Worm (Caenorhabditis elegans) whole organism, L2 larva: ENCODE measurements around the gene F08A7.1.

Experiments
- ZK546.5 ChIP-seq: sonication (generic microtip); optimal IDR thresholded peaks from 2 replicates; lab custom pipeline; 2017; ENCODE audit warnings: missing biosample characterization, missing genetic modification characterization
- mdl-1 ChIP-seq, 2 experiments: fragments of 150-350 bp in 1 of 2; sonication (generic microtip) in 1 of 2; optimal IDR thresholded peaks; 2 replicates each; lab custom pipeline; 2017; ENCODE audit warnings: missing biosample characterization in 2 of 2, missing genetic modification characterization in 2 of 2
- nhr-12 ChIP-seq: fragments of 150-350 bp; optimal IDR thresholded peaks from 2 replicates; lab custom pipeline; 2014; ENCODE audit warnings: missing biosample characterization, missing genetic modification characterization
- sem-4 ChIP-seq: fragments of 150-350 bp; optimal IDR thresholded peaks from 2 replicates; lab custom pipeline; 2014; ENCODE audit warnings: missing biosample characterization, missing genetic modification reagents, missing genetic modification characterization
- unc-62 ChIP-seq: fragments of 150-350 bp; optimal IDR thresholded peaks from 2 replicates; lab custom pipeline; 2014; ENCODE audit warnings: missing biosample characterization, missing genetic modification reagents, missing genetic modification characterization

DNA sequence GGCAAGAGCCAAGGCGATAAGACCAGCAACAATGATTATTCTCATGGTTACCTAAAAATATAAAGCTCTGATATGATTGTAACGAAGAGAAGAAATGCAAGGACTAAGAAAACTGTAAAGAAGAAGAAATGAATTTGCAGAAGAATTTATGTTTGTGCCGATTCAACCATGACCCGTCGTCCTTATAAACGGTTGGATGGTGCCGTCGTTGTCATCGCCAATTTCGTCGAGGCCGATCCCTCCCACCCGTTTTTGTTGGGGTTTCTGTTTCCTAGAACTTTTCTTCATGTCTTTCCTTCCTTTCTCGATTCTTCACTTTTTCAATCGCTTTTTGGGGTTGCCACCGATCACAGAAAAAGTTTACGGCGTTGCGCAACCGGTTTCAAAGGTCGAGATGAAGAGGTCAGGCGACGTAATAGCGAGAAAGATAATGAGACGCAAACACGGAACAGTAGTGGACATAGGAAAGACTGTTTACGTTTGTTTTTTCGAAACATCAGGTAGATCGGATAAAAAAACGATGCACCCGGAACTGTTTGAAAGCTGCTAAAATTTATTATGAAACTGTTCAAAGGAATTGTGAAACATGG is 31.6 kb downstream of the F08A7.1 start, which contains the start of gene epic-1:
- TF ChIP-seq nhr-12 (tag; lab: Kevin White, UChicago) (no peak), mdl-1 (tag; optimal IDR thresholded peaks at IDR 0.05; lab: Kevin White, UChicago) (no peak), ZK546.5 (tag; lab: Kevin White, UChicago) (no peak), sem-4 (peak; percentile 24), unc-62 (no peak)
